Fruit fly (Drosophila melanogaster): ENCODE data around the gene ps.

DNA sequence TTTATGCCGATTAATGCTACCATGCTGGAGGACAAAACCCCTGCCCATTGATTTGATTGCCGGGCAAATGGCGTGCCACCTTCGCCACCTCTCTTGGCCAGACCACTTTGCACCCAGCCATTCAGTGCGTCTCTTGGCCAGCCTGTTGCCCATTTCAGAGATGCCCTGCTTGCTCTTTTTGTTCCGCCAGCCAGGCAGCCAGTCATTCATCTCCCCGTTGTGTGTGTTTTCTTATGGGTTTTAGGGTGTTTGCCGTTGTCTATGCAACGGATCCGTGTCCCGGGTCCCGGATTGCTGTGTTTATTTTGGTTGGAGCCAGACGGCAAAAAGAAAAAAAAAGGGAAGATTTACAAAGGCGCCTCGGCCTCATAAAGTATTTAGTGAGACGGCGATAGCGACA is 21.7 kb upstream of the ps start:
- TF ChIP-seq pan (optimal IDR thresholded peaks at IDR 0.05) (no peak), CG8478 (optimal IDR thresholded peaks at IDR 0.05) (no peak), psq (optimal IDR thresholded peaks at IDR 0.05) (no peak)

Data from whole organism.